Fruit fly (Drosophila melanogaster): ENCODE results near the gene CG42507.
A peak's percentile ranks its signal among the peaks of the same experiment; 100 is the strongest.

The CG42507 gene

DNA sequence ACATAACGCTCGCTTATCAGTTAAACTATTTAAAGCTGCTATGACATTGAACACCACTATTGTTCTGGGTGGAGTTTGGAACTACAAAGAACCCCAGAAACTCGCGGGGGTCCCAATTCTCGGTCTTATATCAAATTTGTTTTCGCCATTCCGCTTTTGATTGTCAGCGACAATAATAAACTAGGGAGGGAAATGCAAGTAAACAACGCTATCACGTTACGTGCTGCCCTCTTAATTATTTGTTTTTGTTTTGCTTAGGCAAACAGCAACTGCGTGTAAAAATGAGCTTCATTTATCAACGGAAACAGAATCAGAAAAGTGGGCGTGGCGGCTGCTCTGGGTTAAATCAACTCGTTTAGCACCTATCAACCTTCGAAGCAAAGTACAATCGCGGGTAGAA lies 22.4 kb upstream of the CG42507 start (continued):
- TF ChIP-seq lov (optimal IDR thresholded peaks at IDR 0.05), result no peak
- peak; percentile 79; the same call in 1 of the 3 replicates for TF ChIP-seq lov (GFP tag; IDR thresholded peaks at IDR 0.05)
- peak; percentile 44 for TF ChIP-seq CG6765 (GFP tag; optimal IDR thresholded peaks at IDR 0.05)
- TF ChIP-seq CG33557 (GFP tag; optimal IDR thresholded peaks at IDR 0.05), result peak; percentile 41
- no peak for TF ChIP-seq run (tag; optimal IDR thresholded peaks at IDR 0.05)
- TF ChIP-seq crp (GFP tag; optimal IDR thresholded peaks at IDR 0.05), result no peak
- TF ChIP-seq schlank (tag; optimal IDR thresholded peaks at IDR 0.05), result peak; percentile 44
- peak; percentile 37 for TF ChIP-seq CG7556 (GFP tag; optimal IDR thresholded peaks at IDR 0.05)
- TF ChIP-seq CG18619 (GFP tag; optimal IDR thresholded peaks at IDR 0.05), result peak; percentile 45
- TF ChIP-seq mirr (GFP tag; optimal IDR thresholded peaks at IDR 0.05), result peak; percentile 38
- 0 out of 2 replicates have a peak, but pooled peaks have one; percentile 9 for TF ChIP-seq CG10959 (GFP tag; IDR thresholded peaks at IDR 0.05)
- no peak for TF ChIP-seq Eip74EF (GFP tag; optimal IDR thresholded peaks at IDR 0.05)
- TF ChIP-seq CG9932 (GFP tag; IDR thresholded peaks at IDR 0.05), result no peak
- no peak for TF ChIP-seq Sry-δ (GFP tag; optimal IDR thresholded peaks at IDR 0.05)
- no peak for TF ChIP-seq CG4404 (GFP tag; IDR thresholded peaks at IDR 0.05)
- peak; percentile 56; the same call in 1 of the 2 replicates for TF ChIP-seq sob (GFP tag; IDR thresholded peaks at IDR 0.05)
- peak; percentile 2 for TF ChIP-seq exex (tag; optimal IDR thresholded peaks at IDR 0.05)
- peak; percentile 70 for TF ChIP-seq CrebB (tag; optimal IDR thresholded peaks at IDR 0.05)
- TF ChIP-seq CG43689 (GFP tag; IDR thresholded peaks at IDR 0.05), result no peak
- TF ChIP-seq CG11398 (GFP tag; optimal IDR thresholded peaks at IDR 0.05), result peak; percentile 11
- TF ChIP-seq dmrt99B (tag; optimal IDR thresholded peaks at IDR 0.05), result peak; percentile 33
- TF ChIP-seq CG15011 (GFP tag; optimal IDR thresholded peaks at IDR 0.05), result peak; percentile 54
- peak; percentile 9; the same call in 1 of the 2 replicates for TF ChIP-seq CG32532 (GFP tag; IDR thresholded peaks at IDR 0.05)
- TF ChIP-seq Xbp1 (GFP tag; optimal IDR thresholded peaks at IDR 0.05), result no peak
- peak; percentile 65 for TF ChIP-seq odd (GFP tag; optimal IDR thresholded peaks at IDR 0.05)
- peak; percentile 51 for TF ChIP-seq CG17912 (GFP tag; optimal IDR thresholded peaks at IDR 0.05)
- no peak for TF ChIP-seq NFAT (GFP tag; IDR thresholded peaks at IDR 0.05)
- peak; percentile 10 for TF ChIP-seq CG33213 (GFP tag; optimal IDR thresholded peaks at IDR 0.05)
- no peak for TF ChIP-seq TFAM (GFP tag; optimal IDR thresholded peaks at IDR 0.05)
- peak; percentile 24 for TF ChIP-seq nerfin-1 (tag; optimal IDR thresholded peaks at IDR 0.05)
- TF ChIP-seq CG8359 (GFP tag; optimal IDR thresholded peaks at IDR 0.05; ENCODE audit: borderline replicate concordance), result peak; percentile 54
- no peak for TF ChIP-seq CG6654 (GFP tag; optimal IDR thresholded peaks at IDR 0.05)
- no peak for TF ChIP-seq CG9876 (GFP tag; optimal IDR thresholded peaks at IDR 0.05)
- TF ChIP-seq vnd (GFP tag; IDR thresholded peaks at IDR 0.05; ENCODE audit: partially characterized antibody), result no peak
- TF ChIP-seq ac (GFP tag; optimal IDR thresholded peaks at IDR 0.05), result no peak
- TF ChIP-seq CG30020 (tag; optimal IDR thresholded peaks at IDR 0.05), result no peak
- TF ChIP-seq CG6683 (GFP tag; optimal IDR thresholded peaks at IDR 0.05), result no peak
- no peak for TF ChIP-seq ERR (GFP tag; optimal IDR thresholded peaks at IDR 0.05)
- no peak for TF ChIP-seq CG4617 (GFP tag; optimal IDR thresholded peaks at IDR 0.05; ENCODE audit: borderline replicate concordance)
- TF ChIP-seq p53 (GFP tag; optimal IDR thresholded peaks at IDR 0.05), result no peak
- TF ChIP-seq sens-2 (GFP tag; IDR thresholded peaks at IDR 0.05), result no peak
- TF ChIP-seq CTCF (GFP tag; optimal IDR thresholded peaks at IDR 0.05), result no peak
- no peak for TF ChIP-seq sisA (GFP tag; IDR thresholded peaks at IDR 0.05)
- TF ChIP-seq CG1647 (GFP tag; optimal IDR thresholded peaks at IDR 0.05), result no peak
- peak; percentile 18 for TF ChIP-seq CG12942 (GFP tag; optimal IDR thresholded peaks at IDR 0.05)
- TF ChIP-seq ssp (GFP tag; IDR thresholded peaks at IDR 0.05), result no peak
- no peak for TF ChIP-seq oc (tag; optimal IDR thresholded peaks at IDR 0.05)
- no peak for TF ChIP-seq CG12299 (tag; optimal IDR thresholded peaks at IDR 0.05)
- no peak for TF ChIP-seq CG1024 (GFP tag; IDR thresholded peaks at IDR 0.05)
- TF ChIP-seq org-1 (GFP tag; optimal IDR thresholded peaks at IDR 0.05), result peak; percentile 32
- TF ChIP-seq CG14014 (GFP tag; IDR thresholded peaks at IDR 0.05), result peak; percentile 62; the same call in 1 of the 2 replicates
- no peak for TF ChIP-seq CG10147 (GFP tag; optimal IDR thresholded peaks at IDR 0.05)
